Comparison of ENCODE assay signal across 1 worm cellular context in the genomic region with DNA sequence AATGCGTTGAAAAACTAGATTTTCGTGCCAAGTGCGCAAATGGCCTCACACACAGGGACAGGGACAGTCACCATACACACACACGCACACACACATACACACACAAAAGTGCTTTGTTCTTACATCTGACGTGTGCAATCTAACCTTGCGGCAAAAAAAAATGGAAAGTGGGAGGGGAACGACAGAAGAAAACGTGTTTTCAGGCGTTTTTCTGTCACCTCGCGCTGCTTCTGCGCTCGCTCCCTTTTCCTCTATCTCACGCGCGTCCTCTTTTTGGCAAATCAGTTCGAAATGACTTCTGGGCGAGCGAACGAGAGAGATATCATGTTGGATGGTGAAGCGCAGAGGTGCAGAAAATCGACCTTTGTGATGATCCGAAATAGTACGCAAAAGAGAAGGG.
TF ChIP-seq lines count a peak whose summit lies in the region.

No protein-coding gene starts in this region.

TF ChIP-seq in whole organism, L1 larva, 84 proteins besides CTCF, POLR2A, EP300 and RAD21 (continued from another document):
- TF ChIP-seq nhr-47 (tag; optimal IDR thresholded peaks at IDR 0.05; lab: Kevin White, UChicago), result no peak
- TF ChIP-seq skn-1 (tag; optimal IDR thresholded peaks at IDR 0.05; lab: Kevin White, UChicago), result no peak
- TF ChIP-seq snu-23 (GFP tag; optimal IDR thresholded peaks at IDR 0.05; lab: Kevin White, UChicago), result peak; percentile 18
- peak; percentile 84 for TF ChIP-seq lin-14 (GFP tag; optimal IDR thresholded peaks at IDR 0.05; lab: Kevin White, UChicago)
- no peak for TF ChIP-seq xbp-1 (tag; optimal IDR thresholded peaks at IDR 0.05; lab: Kevin White, UChicago)
- TF ChIP-seq nhr-237 (tag; optimal IDR thresholded peaks at IDR 0.05; lab: Kevin White, UChicago), result peak; percentile 39
- no peak for TF ChIP-seq ceh-88 (GFP tag; IDR thresholded peaks at IDR 0.05; lab: Robert Waterston, UW)
TF ChIP-seq in whole organism, L1 larva: peak in this region for 21.
